Fruit fly (Drosophila melanogaster): ENCODE measurements around the gene CG3690.
A peak's percentile ranks its signal among the peaks of the same experiment; 100 is the strongest.

dm6 chrX:935049-935900, 16.4 kb downstream of the CG3690 start, which contains the start of gene TRAM:
- TF ChIP-seq CG8478 (optimal IDR thresholded peaks at IDR 0.05) (no peak), CTCF (optimal IDR thresholded peaks at IDR 0.05) (peak; percentile 24 to 54)

Measured in S2 (cell line).